Fruit fly (Drosophila melanogaster) whole organism, embryonic: ENCODE results near the gene Ubc6.

ENCODE experiments used
- Atf-2 ChIP-seq: fragments of 200-800 bp; sonication (Bioruptor generic); optimal IDR thresholded peaks from 2 replicates; lab custom pipeline; 2016; ENCODE audit warnings: missing biosample characterization, missing genetic modification characterization
- CG10979 ChIP-seq: fragments of 200-800 bp; sonication (Bioruptor generic); optimal IDR thresholded peaks from 2 replicates; lab custom pipeline; 2018; ENCODE audit warnings: missing biosample characterization, mild to moderate bottlenecking, missing genetic modification characterization, moderate library complexity
- CG12391 ChIP-seq: fragments of 200-800 bp; sonication (Bioruptor generic); optimal IDR thresholded peaks from 3 replicates; lab custom pipeline; 2018; ENCODE audit warnings: missing biosample characterization, mild to moderate bottlenecking, missing genetic modification characterization, moderate library complexity
- CG12769 ChIP-seq: fragments of 200-800 bp; sonication (Bioruptor generic); optimal IDR thresholded peaks from 2 replicates; lab custom pipeline; 2019; ENCODE audit warnings: missing biosample characterization, mild to moderate bottlenecking, missing genetic modification characterization, moderate library complexity
- CG15601 ChIP-seq: fragments of 200-800 bp; sonication (Bioruptor generic); optimal IDR thresholded peaks from 3 replicates; lab custom pipeline; 2019; ENCODE audit warnings: missing biosample characterization, mild to moderate bottlenecking, missing genetic modification characterization, moderate library complexity
- CG1603 ChIP-seq: fragments of 200-800 bp; sonication (Bioruptor generic); optimal IDR thresholded peaks from 2 replicates; lab custom pipeline; 2019; ENCODE audit warnings: missing biosample characterization, mild to moderate bottlenecking, missing genetic modification characterization, moderate library complexity
- CG18619 ChIP-seq: fragments of 200-800 bp; sonication (Bioruptor generic); optimal IDR thresholded peaks from 3 replicates; lab custom pipeline; 2017; ENCODE audit warnings: missing biosample characterization, mild to moderate bottlenecking, missing genetic modification characterization
- CG31441 ChIP-seq: fragments of 200-800 bp; sonication (Bioruptor generic); IDR thresholded peaks from 2 replicates; pipeline ENCODE4 v1.3.6; 2022; ENCODE audit warnings: missing biosample characterization, missing genetic modification characterization
- CG32532 ChIP-seq: fragments of 200-800 bp; sonication (Bioruptor generic); IDR thresholded peaks from 2 replicates; pipeline ENCODE4 v1.3.6; 2022; ENCODE audit warnings: missing biosample characterization, missing genetic modification characterization
- CG33557 ChIP-seq: fragments of 200-800 bp; sonication (Bioruptor generic); optimal IDR thresholded peaks from 2 replicates; lab custom pipeline; 2019; ENCODE audit warnings: missing biosample characterization, mild to moderate bottlenecking, missing genetic modification characterization, moderate library complexity
- CG4360 ChIP-seq: fragments of 200-800 bp; sonication (Bioruptor generic); IDR thresholded peaks from 2 replicates; pipeline ENCODE4 v1.3.6; 2022; ENCODE audit warnings: missing biosample characterization, missing genetic modification characterization
- CG5953 ChIP-seq: fragments of 200-800 bp; sonication (Bioruptor generic); IDR thresholded peaks from 2 replicates; pipeline ENCODE4 v1.3.6; 2022; ENCODE audit warnings: missing biosample characterization, missing genetic modification characterization
- CG6254 ChIP-seq: fragments of 200-800 bp; sonication (Bioruptor generic); optimal IDR thresholded peaks from 3 replicates; lab custom pipeline; 2017; ENCODE audit warnings: mild to moderate bottlenecking, missing biosample characterization, missing genetic modification reagents, missing genetic modification characterization
- CG7556 ChIP-seq: fragments of 200-800 bp; sonication (Bioruptor generic); optimal IDR thresholded peaks from 2 replicates; lab custom pipeline; 2017; ENCODE audit warnings: missing biosample characterization, mild to moderate bottlenecking, missing genetic modification characterization
- CG8478 ChIP-seq: fragments of >200 bp; optimal IDR thresholded peaks from 2 replicates; lab custom pipeline; 2018
- CG9797 ChIP-seq: fragments of 200-800 bp; sonication (Bioruptor generic); optimal IDR thresholded peaks from 3 replicates; lab custom pipeline; 2018; ENCODE audit warnings: missing biosample characterization, mild to moderate bottlenecking, missing genetic modification characterization
- D19A ChIP-seq: fragments of 200-800 bp; optimal IDR thresholded peaks from 3 replicates; lab custom pipeline; 2019; ENCODE audit warnings: missing biosample characterization, mild to moderate bottlenecking, missing genetic modification characterization, moderate library complexity
- Dbx ChIP-seq: fragments of 200-800 bp; sonication (Bioruptor generic); IDR thresholded peaks from 3 replicates; pipeline ENCODE4 v1.3.6; 2022; ENCODE audit warnings: missing biosample characterization, missing genetic modification characterization
- Dfd ChIP-seq, 2 experiments: fragments of >200 bp; optimal IDR thresholded peaks; 2 replicates each; lab custom pipeline; 2017; ENCODE audit warnings: missing biosample characterization in 2 of 2, missing genetic modification characterization in 2 of 2
- Doc3 ChIP-seq: fragments of 200-800 bp; sonication (Bioruptor generic); IDR thresholded peaks from 3 replicates; pipeline ENCODE4 v1.3.6; 2022; ENCODE audit warnings: missing biosample characterization, missing genetic modification characterization; ENCODE audit not compliant: partially characterized antibody
- E2f2 ChIP-seq: fragments of 200-800 bp; sonication (Bioruptor generic); IDR thresholded peaks from 2 replicates; pipeline ENCODE4 v1.3.6; 2022; ENCODE audit warnings: missing biosample characterization, missing genetic modification characterization
- Hand ChIP-seq: fragments of 200-800 bp; sonication (Bioruptor generic); optimal IDR thresholded peaks from 2 replicates; lab custom pipeline; 2017; ENCODE audit warnings: mild to moderate bottlenecking, missing biosample characterization, missing genetic modification reagents, missing genetic modification characterization
- HmgD ChIP-seq: fragments of 200-800 bp; sonication (Bioruptor generic); optimal IDR thresholded peaks from 3 replicates; lab custom pipeline; 2016; ENCODE audit warnings: missing biosample characterization, missing genetic modification characterization
- Hmr ChIP-seq: fragments of 200-800 bp; sonication (Bioruptor generic); optimal IDR thresholded peaks from 3 replicates; lab custom pipeline; 2017; ENCODE audit warnings: mild to moderate bottlenecking, missing biosample characterization, missing genetic modification reagents, missing genetic modification characterization
- Hr3 ChIP-seq: fragments of 200-800 bp; sonication (Bioruptor generic); optimal IDR thresholded peaks from 3 replicates; lab custom pipeline; 2016; ENCODE audit warnings: missing biosample characterization, missing genetic modification characterization
- Mad ChIP-seq: fragments of 200-800 bp; sonication (Bioruptor generic); optimal IDR thresholded peaks from 2 replicates; lab custom pipeline; 2016; ENCODE audit warnings: missing biosample characterization, missing genetic modification characterization
- Mes4 ChIP-seq: fragments of 200-800 bp; sonication (Bioruptor generic); optimal IDR thresholded peaks from 2 replicates; lab custom pipeline; 2016; ENCODE audit warnings: missing biosample characterization, missing genetic modification characterization
- Oli ChIP-seq: fragments of 200-800 bp; sonication (Bioruptor generic); optimal IDR thresholded peaks from 2 replicates; lab custom pipeline; 2018; ENCODE audit warnings: missing biosample characterization, mild to moderate bottlenecking, missing genetic modification characterization, moderate library complexity
- Optix ChIP-seq: fragments of 200-800 bp; sonication (Bioruptor generic); IDR thresholded peaks from 3 replicates; pipeline ENCODE4 v1.3.6; 2022; ENCODE audit warnings: missing biosample characterization, missing genetic modification characterization
- Pdp1 ChIP-seq, 2 experiments: fragments of 200-800 bp; sonication (Bioruptor generic); optimal IDR thresholded peaks; 3 replicates each; lab custom pipeline; 2016; ENCODE audit warnings: missing biosample characterization in 2 of 2, missing genetic modification characterization in 2 of 2, mild to moderate bottlenecking in 1 of 2, moderate library complexity in 1 of 2
- Poxn ChIP-seq: fragments of 200-800 bp; sonication (Bioruptor generic); IDR thresholded peaks from 2 replicates; pipeline ENCODE4 v1.3.6; 2022; ENCODE audit warnings: missing biosample characterization, missing genetic modification characterization
- Rx ChIP-seq: fragments of 200-800 bp; sonication (Bioruptor generic); IDR thresholded peaks from 2 replicates; pipeline ENCODE4 v1.3.6; 2022; ENCODE audit warnings: missing biosample characterization, missing genetic modification characterization
- Tbp ChIP-seq: fragments of >200 bp; optimal IDR thresholded peaks from 2 replicates; lab custom pipeline; 2018; ENCODE audit warnings: missing biosample characterization, missing genetic modification characterization
- Trl ChIP-seq, 3 experiments: fragments of >200 bp in 2 of 3; fragments of 200-800 bp in 1 of 3; sonication (Bioruptor generic) in 1 of 3; optimal IDR thresholded peaks; 2 replicates in 1 of 3; 3 replicates in 2 of 3; lab custom pipeline; 2016 to 2017; ENCODE audit warnings: missing biosample characterization in 1 of 3, missing genetic modification characterization in 1 of 3
- aop ChIP-seq: fragments of 200-800 bp; sonication (Bioruptor generic); IDR thresholded peaks from 2 replicates; pipeline ENCODE4 v1.3.6; 2022; ENCODE audit warnings: missing biosample characterization, missing genetic modification characterization
- ash1 ChIP-seq: fragments of 200-800 bp; sonication (Bioruptor generic); optimal IDR thresholded peaks from 2 replicates; lab custom pipeline; 2018; ENCODE audit warnings: missing biosample characterization, mild to moderate bottlenecking, missing genetic modification characterization
- bigmax ChIP-seq: fragments of 200-800 bp; sonication (Bioruptor generic); optimal IDR thresholded peaks from 2 replicates; lab custom pipeline; 2018; ENCODE audit warnings: missing biosample characterization, mild to moderate bottlenecking, missing genetic modification characterization
- bowl ChIP-seq: fragments of 200-800 bp; sonication (Bioruptor generic); IDR thresholded peaks from 2 replicates; pipeline ENCODE4 v1.3.6; 2022; ENCODE audit warnings: missing biosample characterization, missing genetic modification characterization
- btn ChIP-seq: fragments of 200-800 bp; sonication (Bioruptor generic); optimal IDR thresholded peaks from 2 replicates; lab custom pipeline; 2016; ENCODE audit warnings: missing biosample characterization, missing genetic modification characterization
- chif ChIP-seq, 2 experiments: fragments of 200-800 bp; sonication (Bioruptor generic); optimal IDR thresholded peaks; 3 replicates each; lab custom pipeline; 2016; ENCODE audit warnings: missing biosample characterization in 2 of 2, missing genetic modification characterization in 2 of 2
- ci ChIP-seq: fragments of 200-800 bp; sonication (Bioruptor generic); IDR thresholded peaks from 3 replicates; pipeline ENCODE4 v1.3.6; 2022; ENCODE audit warnings: missing biosample characterization, missing genetic modification characterization
- corto ChIP-seq: fragments of 200-800 bp; sonication (Bioruptor generic); optimal IDR thresholded peaks from 2 replicates; lab custom pipeline; 2016; ENCODE audit warnings: missing biosample characterization, mild to moderate bottlenecking, missing genetic modification characterization, moderate library complexity
- dmrt99B ChIP-seq: fragments of 200-800 bp; sonication (Bioruptor generic); optimal IDR thresholded peaks from 2 replicates; lab custom pipeline; 2018; ENCODE audit warnings: missing biosample characterization, mild to moderate bottlenecking, missing genetic modification characterization, moderate library complexity
- kah ChIP-seq: fragments of 200-800 bp; sonication (Bioruptor generic); optimal IDR thresholded peaks from 2 replicates; lab custom pipeline; 2018; ENCODE audit warnings: missing biosample characterization, mild to moderate bottlenecking, missing genetic modification characterization
- otp ChIP-seq: fragments of 200-800 bp; sonication (Bioruptor generic); IDR thresholded peaks from 3 replicates; pipeline ENCODE4, ENCODE4 v1.3.6; 2022; ENCODE audit warnings: missing biosample characterization, missing genetic modification characterization
- sd ChIP-seq: fragments of 200-800 bp; sonication (Bioruptor generic); optimal IDR thresholded peaks from 3 replicates; lab custom pipeline; 2018; ENCODE audit warnings: missing biosample characterization, mild to moderate bottlenecking, missing genetic modification characterization, moderate library complexity
- sens-2 ChIP-seq: fragments of 200-800 bp; sonication (Bioruptor generic); IDR thresholded peaks from 2 replicates; pipeline ENCODE4 v1.3.6; 2022; ENCODE audit warnings: missing biosample characterization, missing genetic modification characterization
- sisA ChIP-seq: fragments of 200-800 bp; sonication (Bioruptor generic); IDR thresholded peaks from 2 replicates; pipeline ENCODE4 v1.3.6; 2022; ENCODE audit warnings: missing biosample characterization, missing genetic modification characterization
- sob ChIP-seq: fragments of 200-800 bp; sonication (Bioruptor generic); IDR thresholded peaks from 2 replicates; pipeline ENCODE4 v1.3.6; 2022; ENCODE audit warnings: missing biosample characterization, missing genetic modification characterization
- tin ChIP-seq: fragments of 200-800 bp; sonication (Bioruptor generic); optimal IDR thresholded peaks from 3 replicates; lab custom pipeline; 2016; ENCODE audit warnings: missing biosample characterization, missing genetic modification characterization
- vvl ChIP-seq: fragments of 200-800 bp; sonication (Bioruptor generic); IDR thresholded peaks from 2 replicates; pipeline ENCODE4 v1.3.6; 2022; ENCODE audit warnings: missing biosample characterization, missing genetic modification characterization

Gene Ubc6

DNA sequence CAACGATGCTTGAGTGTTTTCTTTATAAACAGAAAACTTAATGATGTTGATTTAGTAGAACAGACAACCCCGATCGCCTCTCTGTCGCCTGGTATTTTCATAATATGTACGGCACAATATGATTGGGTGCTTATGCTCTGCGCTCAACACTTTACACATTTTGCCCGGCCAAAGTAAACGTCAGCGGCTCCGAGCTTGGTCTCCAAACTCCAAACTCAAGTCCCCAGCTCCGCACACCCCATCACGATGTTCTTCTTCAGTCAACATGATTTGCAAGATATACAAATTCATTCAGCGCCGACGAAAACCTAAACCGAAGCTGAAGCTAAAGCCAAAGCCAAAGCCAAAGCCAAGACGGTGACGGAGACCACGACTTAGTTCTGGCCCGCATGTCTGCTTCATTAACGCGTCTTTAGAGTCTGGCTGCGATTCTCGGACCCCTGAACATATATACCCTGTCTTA lies 22.9 kb upstream of the Ubc6 start (continued):
- TF ChIP-seq Optix (GFP tag; lab: Robert Waterston, UW) (no peak), CG8478 (lab: Kevin White, UChicago) (no peak), Mes4 (GFP tag; lab: Kevin White, UChicago) (no peak), otp (GFP tag; lab: Robert Waterston, UW) (peak; percentile 45; the same call in 1 of the 3 replicates), tin (GFP tag; lab: Kevin White, UChicago) (no peak), dmrt99B (tag; lab: Kevin White, UChicago) (no peak), CG5953 (GFP tag; lab: Robert Waterston, UW) (no peak), CG12391 (tag; lab: Kevin White, UChicago) (no peak), CG6254 (GFP tag; lab: Kevin White, UChicago) (peak; percentile 3), ci (GFP tag; lab: Robert Waterston, UW) (peak; percentile 70), bigmax (GFP tag; lab: Kevin White, UChicago) (peak; percentile 16), corto (GFP tag; lab: Kevin White, UChicago) (no peak), Pdp1 (GFP tag; optimal IDR thresholded peaks at IDR 0.05; lab: Kevin White, UChicago) (peak in 1 of 2 experiments; percentile 27), CG9797 (no peak), CG12769 (peak; percentile 19), CG31441 (GFP tag; lab: Robert Waterston, UW) (no peak), Hmr (GFP tag; lab: Kevin White, UChicago) (peak; percentile 24), btn (GFP tag; lab: Kevin White, UChicago) (no peak), CG10979 (tag; lab: Kevin White, UChicago) (no peak), sisA (GFP tag; lab: Robert Waterston, UW) (no peak), CG33557 (GFP tag; lab: Kevin White, UChicago) (peak; percentile 20), Hand (no peak), Dfd (GFP tag; optimal IDR thresholded peaks at IDR 0.05; lab: Kevin White, UChicago) (no peak), E2f2 (GFP tag; lab: Robert Waterston, UW) (peak; percentile 16; the same call in 1 of the 2 replicates), D19A (no peak), Tbp (GFP tag; lab: Kevin White, UChicago) (no peak), sob (GFP tag; lab: Robert Waterston, UW) (0 out of 2 replicates have a peak, but pooled peaks have one; percentile 54), Dbx (GFP tag; lab: Robert Waterston, UW) (no peak), vvl (GFP tag; lab: Robert Waterston, UW) (peak; percentile 34), sens-2 (GFP tag; lab: Robert Waterston, UW) (no peak; the same call in 1 of the 2 replicates), Mad (GFP tag; lab: Kevin White, UChicago) (no peak), CG15601 (tag; lab: Kevin White, UChicago) (peak; percentile 47), bowl (GFP tag; lab: Robert Waterston, UW) (no peak), Oli (tag; lab: Kevin White, UChicago) (no peak), Hr3 (no peak), Atf-2 (GFP tag; lab: Kevin White, UChicago) (no peak), Doc3 (no peak), CG4360 (GFP tag; lab: Robert Waterston, UW) (0 out of 2 replicates have a peak, but pooled peaks have one; percentile 33), Poxn (GFP tag; lab: Robert Waterston, UW) (no peak), CG7556 (no peak), CG1603 (tag; lab: Kevin White, UChicago) (peak; percentile 52), Rx (GFP tag; lab: Robert Waterston, UW) (no peak), aop (GFP tag; lab: Robert Waterston, UW) (no peak), ash1 (GFP tag; lab: Kevin White, UChicago) (no peak), CG32532 (no peak), Trl (optimal IDR thresholded peaks at IDR 0.05; lab: Kevin White, UChicago) (no peak), Trl (GFP tag; optimal IDR thresholded peaks at IDR 0.05; lab: Kevin White, UChicago) (no peak), HmgD (GFP tag; lab: Kevin White, UChicago) (no peak), CG18619 (GFP tag; lab: Kevin White, UChicago) (no peak), kah (GFP tag; lab: Kevin White, UChicago) (peak; percentile 22), chif (GFP tag; optimal IDR thresholded peaks at IDR 0.05; lab: Kevin White, UChicago) (no peak), sd (tag; lab: Kevin White, UChicago) (peak; percentile 52)
